Fruit fly (Drosophila melanogaster) whole organism, pupa: Measurements from ENCODE around the gene Bdbt.
A peak's percentile ranks its signal among the peaks of the same experiment; 100 is the strongest.

Experiments
- CG10348 ChIP-seq: fragments of 200-800 bp; sonication (Bioruptor generic); IDR thresholded peaks from 2 replicates; pipeline ENCODE4 v1.3.6; 2022; ENCODE audit warnings: missing biosample characterization, missing genetic modification characterization
- CG12605 ChIP-seq: fragments of 200-800 bp; sonication (Bioruptor generic); IDR thresholded peaks from 2 replicates; pipeline ENCODE4 v1.3.6; 2022; ENCODE audit warnings: missing biosample characterization, missing genetic modification characterization
- CG13204 ChIP-seq: fragments of 200-800 bp; sonication (Bioruptor generic); optimal IDR thresholded peaks from 2 replicates; lab custom pipeline; 2018; ENCODE audit warnings: missing biosample characterization, mild to moderate bottlenecking, missing genetic modification characterization, moderate library complexity
- CG14655 ChIP-seq: fragments of 200-800 bp; sonication (Bioruptor generic); optimal IDR thresholded peaks from 3 replicates; lab custom pipeline; 2017; ENCODE audit warnings: mild to moderate bottlenecking, missing biosample characterization, missing genetic modification reagents, missing genetic modification characterization
- CG15710 ChIP-seq: fragments of 200-800 bp; sonication (Bioruptor generic); optimal IDR thresholded peaks from 2 replicates; lab custom pipeline; 2018; ENCODE audit warnings: missing biosample characterization, mild to moderate bottlenecking, missing genetic modification characterization, moderate library complexity
- CG17806 ChIP-seq: fragments of 200-800 bp; sonication (Bioruptor generic); optimal IDR thresholded peaks from 2 replicates; lab custom pipeline; 2018; ENCODE audit warnings: missing biosample characterization, mild to moderate bottlenecking, missing genetic modification characterization, moderate library complexity
- CG32121 ChIP-seq: fragments of 200-800 bp; sonication (Bioruptor generic); IDR thresholded peaks from 2 replicates; pipeline ENCODE4 v1.3.6; 2022; ENCODE audit warnings: missing biosample characterization, missing genetic modification characterization
- CG34367 ChIP-seq: fragments of 200-800 bp; sonication (Bioruptor generic); optimal IDR thresholded peaks from 2 replicates; lab custom pipeline; 2018; ENCODE audit warnings: missing biosample characterization, mild to moderate bottlenecking, missing genetic modification characterization
- CG4496 ChIP-seq: fragments of 200-800 bp; sonication (Bioruptor generic); IDR thresholded peaks from 3 replicates; pipeline ENCODE4 v1.3.6; 2022; ENCODE audit warnings: missing biosample characterization, missing genetic modification characterization
- CG8159 ChIP-seq: fragments of 200-800 bp; sonication (Bioruptor generic); optimal IDR thresholded peaks from 3 replicates; lab custom pipeline; 2018; ENCODE audit warnings: missing biosample characterization, mild to moderate bottlenecking, missing genetic modification characterization, moderate library complexity
- CG8301 ChIP-seq: fragments of 200-800 bp; sonication (Bioruptor generic); optimal IDR thresholded peaks from 2 replicates; lab custom pipeline; 2018; ENCODE audit warnings: missing biosample characterization, mild to moderate bottlenecking, missing genetic modification characterization
- CG9948 ChIP-seq: fragments of 200-800 bp; sonication (Bioruptor generic); optimal IDR thresholded peaks from 2 replicates; lab custom pipeline; 2018; ENCODE audit warnings: missing biosample characterization, mild to moderate bottlenecking, missing genetic modification characterization, moderate library complexity
- D1 ChIP-seq: fragments of 200-800 bp; sonication (Bioruptor generic); optimal IDR thresholded peaks from 2 replicates; lab custom pipeline; 2018; ENCODE audit warnings: missing biosample characterization, mild to moderate bottlenecking, missing genetic modification characterization, moderate library complexity
- EcR ChIP-seq: fragments of 200-800 bp; sonication (Bioruptor generic); optimal IDR thresholded peaks from 3 replicates; lab custom pipeline; 2019; ENCODE audit warnings: missing biosample characterization, missing genetic modification characterization, mild to moderate bottlenecking, moderate library complexity, missing genetic modification reagents
- Ets98B ChIP-seq: fragments of 200-800 bp; sonication (Bioruptor generic); IDR thresholded peaks from 2 replicates; pipeline ENCODE4 v1.3.6; 2022; ENCODE audit warnings: missing biosample characterization, missing genetic modification characterization
- Pif1A ChIP-seq: fragments of 200-800 bp; sonication (Bioruptor generic); optimal IDR thresholded peaks from 3 replicates; lab custom pipeline; 2016; ENCODE audit warnings: missing biosample characterization, missing genetic modification characterization
- Pif1B ChIP-seq: fragments of 200-800 bp; sonication (Bioruptor generic); optimal IDR thresholded peaks from 3 replicates; lab custom pipeline; 2016; ENCODE audit warnings: missing biosample characterization, missing genetic modification characterization
- Snoo ChIP-seq: fragments of 200-800 bp; sonication (Bioruptor generic); optimal IDR thresholded peaks from 3 replicates; lab custom pipeline; 2017; ENCODE audit warnings: missing biosample characterization, mild to moderate bottlenecking, missing genetic modification characterization, inconsistent platforms
- fd96Ca ChIP-seq: fragments of 200-800 bp; sonication (Bioruptor generic); IDR thresholded peaks from 3 replicates; pipeline ENCODE4 v1.3.6; 2022; ENCODE audit warnings: missing biosample characterization, missing genetic modification characterization
- gl ChIP-seq: fragments of 200-800 bp; sonication (Bioruptor generic); optimal IDR thresholded peaks from 2 replicates; lab custom pipeline; 2018; ENCODE audit warnings: missing biosample characterization, mild to moderate bottlenecking, missing genetic modification characterization
- rn ChIP-seq: fragments of 200-800 bp; sonication (Bioruptor generic); IDR thresholded peaks from 2 replicates; pipeline ENCODE4 v1.3.6; 2022; ENCODE audit warnings: missing biosample characterization, missing genetic modification characterization

Bdbt gene

DNA sequence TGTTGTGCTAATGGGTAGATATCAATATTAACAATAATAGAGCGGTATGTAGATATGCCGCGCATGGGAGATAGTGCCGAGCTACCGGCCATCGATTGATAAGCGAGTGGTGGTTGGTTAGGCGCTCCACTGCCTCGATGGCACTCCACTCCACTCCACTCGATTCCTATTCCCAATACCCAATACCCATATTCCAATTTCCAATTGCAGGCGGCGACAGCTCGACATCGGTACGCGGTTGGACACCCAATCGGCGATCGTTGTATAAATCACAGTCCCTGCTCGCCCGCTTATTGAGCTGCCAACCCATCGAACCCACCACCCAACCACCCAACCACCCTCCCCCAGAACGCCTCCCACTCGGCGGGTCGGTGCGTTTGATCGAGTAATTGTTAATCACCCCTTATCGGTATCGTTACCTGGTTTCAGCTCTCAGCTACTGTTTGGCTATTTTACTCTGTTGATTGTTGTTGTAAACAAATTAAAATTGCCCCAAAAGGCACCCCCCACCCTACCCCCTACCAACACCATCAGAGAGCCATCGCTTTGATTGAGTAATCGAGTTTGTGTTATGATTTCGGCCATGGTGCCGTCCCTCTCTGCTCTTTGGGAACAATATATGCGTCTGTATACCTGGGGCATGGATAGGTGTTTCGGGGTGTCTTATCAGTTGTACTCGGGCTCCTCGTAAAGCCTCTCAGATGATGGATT is 37.6 kb downstream of the Bdbt start, which contains the start of gene HHEX:
Gene HHEX, minus strand, starts transcription at position 51 of the 711 bp plus-strand sequence.
- TF ChIP-seq D1 (no peak), EcR (no peak), Pif1A (GFP tag; lab: Kevin White, UChicago) (no peak), CG4496 (no peak), CG8301 (no peak), CG10348 (no peak), rn (GFP tag; lab: Robert Waterston, UW) (no peak), CG12605 (no peak), CG34367 (tag; lab: Kevin White, UChicago) (no peak), CG8159 (tag; lab: Kevin White, UChicago) (no peak), CG32121 (GFP tag; lab: Robert Waterston, UW) (no peak), CG13204 (GFP tag; lab: Kevin White, UChicago) (no peak), Snoo (tag; lab: Kevin White, UChicago) (no peak)

- TF ChIP-seq rn (GFP tag; lab: Robert Waterston, UW) = no peak
- TF ChIP-seq CG10348 = no peak
- TF ChIP-seq CG13204 (GFP tag; lab: Kevin White, UChicago) = no peak
Measured at dm6 chr3R:21078958-21079357, 39.7 kb downstream of the Bdbt start.

DNA sequence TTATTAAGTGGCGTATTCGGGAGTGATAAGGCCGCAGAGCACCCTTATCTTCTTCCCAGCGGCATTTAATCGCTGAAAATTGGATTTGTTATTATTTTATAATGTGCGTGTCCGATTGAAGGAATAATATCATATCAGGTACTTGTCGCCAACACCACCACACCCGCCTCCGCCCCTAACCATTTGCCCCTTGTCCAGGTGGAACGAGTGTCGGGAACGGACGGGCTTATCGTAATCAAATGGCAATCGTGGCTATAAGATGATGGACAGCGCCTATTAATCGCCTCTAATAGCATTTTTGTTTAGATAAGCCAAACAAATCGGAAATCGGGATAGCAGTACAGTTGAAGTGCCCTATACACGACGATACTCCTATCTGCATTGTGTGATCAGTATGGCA is 40.4 kb downstream of the Bdbt start:
- no peak for TF ChIP-seq CG34367 (tag; lab: Kevin White, UChicago)
- TF ChIP-seq CG8159 (tag; lab: Kevin White, UChicago) = no peak
- TF ChIP-seq CG14655 (GFP tag; lab: Kevin White, UChicago) = no peak
- TF ChIP-seq fd96Ca = no peak
- TF ChIP-seq CG4496 = no peak
- TF ChIP-seq CG17806 (tag; lab: Kevin White, UChicago) = no peak
- TF ChIP-seq Ets98B (GFP tag; lab: Robert Waterston, UW) = no peak
- no peak for TF ChIP-seq Pif1A (GFP tag; lab: Kevin White, UChicago)
- no peak for TF ChIP-seq CG15710 (tag; lab: Kevin White, UChicago)
- TF ChIP-seq CG13204 (GFP tag; lab: Kevin White, UChicago) = no peak
- TF ChIP-seq Snoo (tag; lab: Kevin White, UChicago) = no peak
- no peak for TF ChIP-seq D1
- no peak for TF ChIP-seq CG9948 (tag; lab: Kevin White, UChicago)
- TF ChIP-seq rn (GFP tag; lab: Robert Waterston, UW) = no peak
- no peak for TF ChIP-seq CG10348

DNA sequence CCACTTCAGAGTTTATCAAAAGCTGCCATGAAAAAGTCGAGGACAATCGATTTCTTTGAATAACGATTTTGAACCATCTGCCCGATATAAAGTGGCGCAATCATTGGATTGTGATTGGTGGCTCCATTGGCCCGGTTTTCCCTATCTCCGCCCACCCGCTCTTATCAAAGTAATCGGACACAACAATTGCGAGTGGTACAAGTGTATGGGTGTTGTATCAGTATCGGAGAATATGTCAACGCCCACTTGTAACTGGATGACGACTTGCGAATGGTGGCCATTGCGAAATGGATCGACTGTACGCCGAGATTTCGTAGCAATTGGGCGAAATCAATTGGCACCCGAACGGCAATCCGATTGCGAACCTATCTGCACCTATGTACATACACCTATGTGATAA is 41.1 kb downstream of the Bdbt start:
- TF ChIP-seq CG32121 (GFP tag; lab: Robert Waterston, UW) (no peak), Ets98B (GFP tag; lab: Robert Waterston, UW) (no peak), CG8159 (tag; lab: Kevin White, UChicago) (no peak), CG8301 (no peak), Snoo (tag; lab: Kevin White, UChicago) (no peak), CG15710 (tag; lab: Kevin White, UChicago) (no peak), CG4496 (no peak), EcR (no peak), Pif1B (GFP tag; lab: Kevin White, UChicago) (no peak), CG34367 (tag; lab: Kevin White, UChicago) (no peak), gl (tag; lab: Kevin White, UChicago) (no peak), CG14655 (GFP tag; lab: Kevin White, UChicago) (no peak), fd96Ca (no peak), rn (GFP tag; lab: Robert Waterston, UW) (no peak), CG9948 (tag; lab: Kevin White, UChicago) (no peak)

dm6 chr3R:21073707-21074106 is 44.9 kb downstream of the Bdbt start, which contains the start of gene dmrt93B:
dmrt93B (plus strand) TSS chr3R:21074007.
- TF ChIP-seq Pif1B (GFP tag; lab: Kevin White, UChicago) = no peak
- no peak for TF ChIP-seq Pif1A (GFP tag; lab: Kevin White, UChicago)
- TF ChIP-seq CG4496 = no peak
- no peak for TF ChIP-seq CG14655 (GFP tag; lab: Kevin White, UChicago)
- TF ChIP-seq gl (tag; lab: Kevin White, UChicago) = no peak

DNA sequence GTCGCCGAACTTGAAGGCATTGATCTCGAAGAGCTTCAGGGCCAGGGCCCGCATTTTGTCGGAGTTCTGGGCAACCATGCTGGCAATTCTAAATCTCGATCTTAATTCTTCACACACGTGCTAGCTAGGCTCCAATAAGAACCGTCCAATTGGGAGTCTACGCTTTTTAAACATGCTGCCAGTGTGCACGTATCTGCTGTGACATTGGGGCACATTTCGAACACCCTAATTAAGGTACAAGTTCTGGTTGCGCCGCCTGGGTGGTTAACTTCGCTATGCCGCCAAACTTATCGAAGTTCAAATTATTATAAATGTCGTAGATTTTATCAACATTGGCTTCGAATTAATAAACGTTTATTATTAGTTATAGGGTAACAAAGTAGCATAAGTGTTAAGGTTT is 45.5 kb downstream of the Bdbt start, which contains the start of gene r-l:
Gene r-l, minus strand, starts transcription at position 179 of the 400 bp plus-strand sequence.
- peak; percentile 22 for TF ChIP-seq EcR
- no peak for TF ChIP-seq Pif1B (GFP tag; lab: Kevin White, UChicago)

DNA sequence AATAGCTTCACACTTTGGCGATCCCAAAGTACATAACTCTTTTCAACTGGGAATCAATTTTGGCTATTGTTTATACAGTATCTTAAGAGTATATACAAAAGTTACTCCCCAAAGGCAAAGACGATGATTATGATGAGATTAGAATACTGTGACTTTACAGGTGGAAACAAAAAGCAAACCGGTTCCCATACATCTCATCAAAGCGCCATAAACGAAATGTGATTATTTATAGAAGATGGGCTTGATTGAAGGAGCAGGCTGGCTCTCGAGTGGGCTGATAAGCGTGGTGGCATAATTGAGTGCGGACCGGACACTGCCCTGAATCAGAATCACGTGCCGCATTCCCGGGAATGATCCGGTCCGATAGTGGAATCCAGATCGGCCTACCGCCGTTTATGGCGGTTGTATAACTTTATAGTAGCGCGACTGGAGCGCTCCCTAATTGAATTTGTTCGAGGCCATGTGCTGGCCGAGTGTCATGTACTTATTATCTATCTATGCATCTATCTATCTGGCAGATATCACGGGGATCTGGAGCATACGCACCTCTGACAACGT is 46.6 kb downstream of the Bdbt start:
- TF ChIP-seq CG34367 (tag; lab: Kevin White, UChicago) (no peak), EcR (no peak), CG9948 (tag; lab: Kevin White, UChicago) (no peak), Ets98B (GFP tag; lab: Robert Waterston, UW) (no peak), CG17806 (tag; lab: Kevin White, UChicago) (no peak), CG32121 (GFP tag; lab: Robert Waterston, UW) (no peak), rn (GFP tag; lab: Robert Waterston, UW) (no peak), CG4496 (no peak), CG10348 (no peak), CG14655 (GFP tag; lab: Kevin White, UChicago) (no peak), CG15710 (tag; lab: Kevin White, UChicago) (no peak)
